Worm (Caenorhabditis elegans) whole organism, late embryonic: ENCODE measurements around the gene F59B10.3.

Experiments used
- C08G9.2 ChIP-seq: sonication (generic microtip); optimal IDR thresholded peaks from 2 replicates; lab custom pipeline; 2016; ENCODE audit warnings: mild to moderate bottlenecking, missing genetic modification characterization, moderate library complexity, missing compliant biosample characterization
- C38D4.7 ChIP-seq: fragments of 200-800 bp; sonication (Bioruptor generic); optimal IDR thresholded peaks from 2 replicates; lab custom pipeline; 2018; ENCODE audit warnings: mild to moderate bottlenecking, missing genetic modification characterization, moderate library complexity, missing compliant biosample characterization
- F13H6.1 ChIP-seq: sonication (generic microtip); optimal IDR thresholded peaks from 2 replicates; lab custom pipeline; 2016; ENCODE audit warnings: missing genetic modification characterization, missing compliant biosample characterization
- K02D7.2 ChIP-seq: sonication (generic microtip); optimal IDR thresholded peaks from 2 replicates; lab custom pipeline; 2017; ENCODE audit warnings: mild to moderate bottlenecking, missing genetic modification characterization, missing compliant biosample characterization
- ahr-1 ChIP-seq: sonication (generic microtip); optimal IDR thresholded peaks from 2 replicates; lab custom pipeline; 2016; ENCODE audit warnings: missing genetic modification characterization, missing compliant biosample characterization
- ama-1 ChIP-seq: fragments of 150-350 bp; optimal IDR thresholded peaks from 2 replicates; lab custom pipeline; 2014
- ceh-18 ChIP-seq: sonication (generic microtip); optimal IDR thresholded peaks from 2 replicates; lab custom pipeline; 2016; ENCODE audit warnings: missing genetic modification characterization, missing compliant biosample characterization
- ceh-19 ChIP-seq: fragments of 200-800 bp; sonication (Bioruptor generic); optimal IDR thresholded peaks from 2 replicates; lab custom pipeline; 2018; ENCODE audit warnings: mild to moderate bottlenecking, missing genetic modification characterization, missing compliant biosample characterization
- ceh-22 ChIP-seq: sonication (generic microtip); optimal IDR thresholded peaks from 2 replicates; lab custom pipeline; 2017; ENCODE audit warnings: missing biosample characterization, missing genetic modification characterization
- ceh-24 ChIP-seq: sonication (generic microtip); optimal IDR thresholded peaks from 2 replicates; lab custom pipeline; 2016; ENCODE audit warnings: mild to moderate bottlenecking, missing genetic modification characterization, missing compliant biosample characterization
- ceh-30 ChIP-seq: fragments of 150-350 bp; optimal IDR thresholded peaks from 2 replicates; lab custom pipeline; 2014; ENCODE audit warnings: missing biosample characterization, missing genetic modification characterization
- ceh-6 ChIP-seq: fragments of 200-800 bp; sonication (Bioruptor generic); optimal IDR thresholded peaks from 2 replicates; lab custom pipeline; 2018; ENCODE audit warnings: mild to moderate bottlenecking, missing genetic modification characterization, missing compliant biosample characterization
- ceh-9 ChIP-seq: sonication (generic microtip); optimal IDR thresholded peaks from 2 replicates; lab custom pipeline; 2016; ENCODE audit warnings: mild to moderate bottlenecking, missing genetic modification characterization, inconsistent platforms, missing compliant biosample characterization
- dve-1 ChIP-seq: sonication (generic microtip); optimal IDR thresholded peaks from 2 replicates; lab custom pipeline; 2017; ENCODE audit warnings: antibody characterized with exemption, mild to moderate bottlenecking, missing genetic modification characterization, missing compliant biosample characterization
- ets-4 ChIP-seq: sonication (generic microtip); optimal IDR thresholded peaks from 2 replicates; lab custom pipeline; 2016; ENCODE audit warnings: missing genetic modification characterization, missing compliant biosample characterization
- fax-1 ChIP-seq: sonication (generic microtip); optimal IDR thresholded peaks from 2 replicates; lab custom pipeline; 2016; ENCODE audit warnings: missing genotype, missing genetic modification characterization, missing compliant biosample characterization
- fkh-10 ChIP-seq: fragments of 150-350 bp; optimal IDR thresholded peaks from 2 replicates; lab custom pipeline; 2014; ENCODE audit warnings: missing biosample characterization, missing genetic modification reagents, missing genetic modification characterization
- fkh-6 ChIP-seq: sonication (generic microtip); optimal IDR thresholded peaks from 2 replicates; lab custom pipeline; 2016; ENCODE audit warnings: missing genetic modification characterization, missing compliant biosample characterization
- gmeb-2 ChIP-seq: sonication (generic microtip); optimal IDR thresholded peaks from 2 replicates; lab custom pipeline; 2016; ENCODE audit warnings: missing genetic modification characterization, inconsistent platforms, missing compliant biosample characterization
- hlh-13 ChIP-seq: fragments of 200-800 bp; sonication (Bioruptor generic); optimal IDR thresholded peaks from 2 replicates; lab custom pipeline; 2018; ENCODE audit warnings: mild to moderate bottlenecking, missing genetic modification characterization, missing compliant biosample characterization
- hlh-6 ChIP-seq: sonication (generic microtip); optimal IDR thresholded peaks from 2 replicates; lab custom pipeline; 2016; ENCODE audit warnings: missing genotype, missing genetic modification characterization, missing compliant biosample characterization
- lim-6 ChIP-seq: sonication (generic microtip); optimal IDR thresholded peaks from 2 replicates; lab custom pipeline; 2016; ENCODE audit warnings: missing genetic modification characterization, missing compliant biosample characterization
- nfya-1 ChIP-seq: sonication (generic microtip); optimal IDR thresholded peaks from 2 replicates; lab custom pipeline; 2017; ENCODE audit warnings: missing genetic modification characterization, mild to moderate bottlenecking, missing compliant biosample characterization, antibody characterized with exemption, moderate library complexity
- nhr-11 ChIP-seq: fragments of 150-350 bp; optimal IDR thresholded peaks from 2 replicates; lab custom pipeline; 2014; ENCODE audit warnings: missing biosample characterization, missing genetic modification characterization
- nhr-232 ChIP-seq: sonication (generic microtip); optimal IDR thresholded peaks from 2 replicates; lab custom pipeline; 2016; ENCODE audit warnings: missing genetic modification characterization, missing compliant biosample characterization
- odd-2 ChIP-seq: sonication (generic microtip); optimal IDR thresholded peaks from 2 replicates; lab custom pipeline; 2017; ENCODE audit warnings: antibody characterized with exemption, mild to moderate bottlenecking, missing genetic modification characterization, missing compliant biosample characterization
- pag-3 ChIP-seq: sonication (generic microtip); optimal IDR thresholded peaks from 2 replicates; lab custom pipeline; 2016; ENCODE audit warnings: missing compliant biosample characterization, missing genetic modification characterization, borderline replicate concordance
- pax-1 ChIP-seq: fragments of 150-350 bp; optimal IDR thresholded peaks from 2 replicates; lab custom pipeline; 2014; ENCODE audit warnings: missing biosample characterization, missing genetic modification characterization
- pha-4 ChIP-seq: fragments of 150-350 bp; optimal IDR thresholded peaks from 2 replicates; lab custom pipeline; 2018; ENCODE audit warnings: missing biosample characterization, missing genetic modification reagents, missing genetic modification characterization
- pqm-1 ChIP-seq: sonication (generic microtip); optimal IDR thresholded peaks from 2 replicates; lab custom pipeline; 2016; ENCODE audit warnings: missing genetic modification characterization, missing compliant biosample characterization
- pros-1 ChIP-seq: fragments of 150-350 bp; optimal IDR thresholded peaks from 2 replicates; lab custom pipeline; 2014; ENCODE audit warnings: missing biosample characterization, missing genetic modification reagents, missing genetic modification characterization
- rnt-1 ChIP-seq: sonication (generic microtip); optimal IDR thresholded peaks from 2 replicates; lab custom pipeline; 2016; ENCODE audit warnings: missing genetic modification characterization, missing compliant biosample characterization
- sdc-2 ChIP-seq: sonication (generic microtip); optimal IDR thresholded peaks from 2 replicates; lab custom pipeline; 2016; ENCODE audit warnings: missing genotype, missing genetic modification characterization, missing compliant biosample characterization
- sox-2 ChIP-seq: fragments of 200-800 bp; sonication (Bioruptor generic); IDR thresholded peaks from 2 replicates; pipeline ENCODE4 v1.3.6; 2022; ENCODE audit warnings: missing genetic modification reagents, missing genetic modification characterization, missing compliant biosample characterization
- sox-4 ChIP-seq: sonication (generic microtip); optimal IDR thresholded peaks from 2 replicates; lab custom pipeline; 2017; ENCODE audit warnings: mild to moderate bottlenecking, missing genetic modification characterization, inconsistent platforms, missing compliant biosample characterization
- syd-9 ChIP-seq: sonication (generic microtip); optimal IDR thresholded peaks from 2 replicates; lab custom pipeline; 2016; ENCODE audit warnings: mild to moderate bottlenecking, missing genetic modification characterization, moderate library complexity, missing compliant biosample characterization
- tbx-2 ChIP-seq: sonication (generic microtip); optimal IDR thresholded peaks from 2 replicates; lab custom pipeline; 2016; ENCODE audit warnings: missing genetic modification characterization, missing compliant biosample characterization
- ttx-3 ChIP-seq: sonication (generic microtip); optimal IDR thresholded peaks from 2 replicates; lab custom pipeline; 2016; ENCODE audit warnings: missing genetic modification reagents, missing genetic modification characterization, missing compliant biosample characterization
- unc-3 ChIP-seq, 2 experiments: fragments of 200-800 bp in 1 of 2; sonication (Bioruptor generic) in 1 of 2; sonication (generic microtip) in 1 of 2; conservative IDR thresholded peaks in 1 of 2; optimal IDR thresholded peaks in 1 of 2; 2 replicates each; pipeline versions ENCODE4 v1.3.6 to Lab custom; 2016 to 2022; ENCODE audit warnings: missing compliant biosample characterization in 2 of 2, missing genetic modification characterization in 2 of 2, missing genetic modification reagents in 1 of 2
- unc-42 ChIP-seq: sonication (generic microtip); optimal IDR thresholded peaks from 2 replicates; lab custom pipeline; 2016; ENCODE audit warnings: missing genotype, missing genetic modification characterization, missing compliant biosample characterization
- unc-55 ChIP-seq: sonication (generic microtip); optimal IDR thresholded peaks from 2 replicates; lab custom pipeline; 2017; ENCODE audit warnings: missing biosample characterization, missing genetic modification reagents, missing genetic modification characterization
- unc-86 ChIP-seq: sonication (generic microtip); optimal IDR thresholded peaks from 2 replicates; lab custom pipeline; 2016; ENCODE audit warnings: missing genetic modification characterization, missing compliant biosample characterization
- zip-5 ChIP-seq: sonication (generic microtip); optimal IDR thresholded peaks from 2 replicates; lab custom pipeline; 2016; ENCODE audit warnings: missing genetic modification characterization, missing compliant biosample characterization
- ztf-16 ChIP-seq: sonication (generic microtip); optimal IDR thresholded peaks from 2 replicates; lab custom pipeline; 2017; ENCODE audit warnings: missing genetic modification characterization, missing compliant biosample characterization

F59B10.3 gene

DNA sequence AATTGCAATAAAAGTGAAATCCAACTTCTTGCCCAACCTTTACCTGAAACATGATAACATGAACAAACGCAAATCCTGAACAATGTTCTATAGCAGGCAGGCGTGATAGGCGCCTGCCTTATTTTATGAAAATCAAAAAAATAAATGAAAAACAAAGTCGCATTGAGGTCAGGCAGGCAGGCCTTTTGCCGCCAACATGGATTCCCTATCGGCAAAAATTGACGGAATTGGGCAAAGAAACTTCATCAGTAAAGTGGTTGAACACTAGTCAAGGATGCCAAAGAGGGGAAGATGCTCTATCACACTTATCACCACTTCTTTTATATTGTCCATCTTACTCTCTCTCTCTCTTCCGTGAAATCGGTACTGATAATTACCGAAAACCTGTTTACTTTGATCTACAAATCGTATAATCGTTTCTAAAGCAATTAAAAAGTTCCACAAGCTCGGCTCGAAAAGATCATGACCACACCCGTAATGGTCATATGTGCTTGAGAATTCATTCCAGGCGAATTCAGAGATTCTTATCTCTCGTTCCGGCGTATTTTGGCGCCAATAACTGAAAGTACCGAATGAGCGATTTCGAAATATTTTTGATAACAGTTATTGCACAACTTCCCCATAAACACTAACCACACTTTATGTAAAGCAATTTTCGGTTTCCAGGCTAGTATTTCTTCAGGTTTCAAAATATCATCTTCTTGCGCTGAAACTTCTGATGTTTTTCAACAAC lies 28.4 kb upstream of the F59B10.3 start, which contains the start of the genes clec-60 and ZK666.11:
TSS of gene clec-60 (minus strand) at position 51 of the 733 bp plus-strand sequence.
TSS of gene ZK666.11 (plus strand) at position 699 of the 733 bp plus-strand sequence.
- no peak for TF ChIP-seq sdc-2
- no peak for TF ChIP-seq syd-9 (tag; lab: Kevin White, UChicago)
- TF ChIP-seq ttx-3 (tag; lab: Kevin White, UChicago) = no peak
- no peak for TF ChIP-seq pag-3 (tag; lab: Kevin White, UChicago)
- TF ChIP-seq ceh-9 (tag; lab: Kevin White, UChicago) = no peak
- no peak for TF ChIP-seq unc-55 (GFP tag; lab: Kevin White, UChicago)
- TF ChIP-seq ceh-18 (tag; lab: Kevin White, UChicago) = no peak
- no peak for TF ChIP-seq zip-5 (tag; lab: Kevin White, UChicago)
- no peak for TF ChIP-seq C08G9.2 (tag; lab: Kevin White, UChicago)
- no peak for TF ChIP-seq unc-86
- TF ChIP-seq pha-4 (tag; lab: Kevin White, UChicago) = no peak
- TF ChIP-seq ama-1 (lab: Kevin White, UChicago) = no peak
- TF ChIP-seq hlh-13 (GFP tag; lab: Kevin White, UChicago) = no peak

DNA sequence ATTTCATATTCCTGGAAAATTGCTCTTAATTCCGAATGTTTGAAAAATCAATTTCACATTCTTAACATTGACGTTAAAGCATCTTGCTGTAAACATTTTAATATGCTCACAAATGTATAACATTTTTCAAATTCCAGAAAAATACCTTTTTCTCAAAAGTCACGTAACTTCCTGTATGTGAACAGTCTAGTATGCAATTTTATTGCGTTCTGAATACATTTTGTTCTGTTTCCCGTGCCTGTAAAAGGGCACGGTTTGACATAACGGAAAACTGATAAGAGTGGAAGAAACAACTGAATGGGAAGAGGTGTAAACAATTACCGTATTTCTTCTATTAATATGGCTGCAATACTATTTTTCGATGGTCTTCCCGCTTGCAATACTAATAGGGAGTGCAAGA lies 27.4 kb upstream of the F59B10.3 start:
- no peak for TF ChIP-seq tbx-2 (tag; lab: Kevin White, UChicago)
- no peak for TF ChIP-seq ets-4
- TF ChIP-seq nfya-1 (tag; lab: Kevin White, UChicago) = no peak
- TF ChIP-seq ztf-16 (tag; lab: Kevin White, UChicago) = no peak
- no peak for TF ChIP-seq fkh-6
- no peak for TF ChIP-seq unc-55 (GFP tag; lab: Kevin White, UChicago)
- no peak for TF ChIP-seq ceh-18 (tag; lab: Kevin White, UChicago)
- TF ChIP-seq hlh-13 (GFP tag; lab: Kevin White, UChicago) = no peak
- TF ChIP-seq unc-86 = no peak
- no peak for TF ChIP-seq odd-2 (tag; lab: Kevin White, UChicago)
- TF ChIP-seq ceh-9 (tag; lab: Kevin White, UChicago) = no peak
- no peak for TF ChIP-seq gmeb-2 (tag; lab: Kevin White, UChicago)
- no peak for TF ChIP-seq nhr-11 (tag; lab: Kevin White, UChicago)
- TF ChIP-seq lim-6 (tag; lab: Kevin White, UChicago) = no peak
- no peak for TF ChIP-seq C38D4.7
- no peak for TF ChIP-seq fkh-10
- no peak for TF ChIP-seq syd-9 (tag; lab: Kevin White, UChicago)
- no peak for TF ChIP-seq ceh-24
- no peak for TF ChIP-seq rnt-1 (tag; lab: Kevin White, UChicago)

DNA sequence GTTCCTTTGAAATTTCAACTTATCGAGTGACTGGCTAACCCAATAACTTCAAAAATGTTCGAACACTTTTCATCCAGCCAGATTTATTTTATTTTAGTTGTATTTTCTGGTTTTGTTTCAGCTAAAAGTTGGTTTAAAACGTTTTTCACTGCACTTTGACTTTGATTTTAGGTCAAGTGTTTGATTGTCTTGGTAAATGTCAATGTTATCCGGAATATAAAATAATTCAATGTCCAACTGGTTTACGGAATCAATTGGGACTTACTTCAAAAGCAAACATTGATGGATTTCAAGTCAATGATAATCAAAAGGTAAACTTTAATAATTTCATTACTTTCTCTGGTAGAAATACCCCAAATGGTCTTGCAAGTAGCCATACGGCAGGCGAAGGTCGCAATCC lies 26.5 kb upstream of the F59B10.3 start:
- TF ChIP-seq pqm-1 (tag; lab: Kevin White, UChicago) = no peak
- no peak for TF ChIP-seq unc-3 (GFP tag; conservative IDR thresholded peaks at IDR 0.05; lab: Robert Waterston, UW)
- TF ChIP-seq unc-3 (tag; optimal IDR thresholded peaks at IDR 0.05; lab: Kevin White, UChicago) = no peak
- no peak for TF ChIP-seq pax-1 (tag; lab: Kevin White, UChicago)
- TF ChIP-seq C38D4.7 = no peak
- TF ChIP-seq ahr-1 (tag; lab: Kevin White, UChicago) = no peak
- TF ChIP-seq F13H6.1 (tag; lab: Kevin White, UChicago) = no peak
- no peak for TF ChIP-seq K02D7.2 (tag; lab: Kevin White, UChicago)
- no peak for TF ChIP-seq dve-1 (tag; lab: Kevin White, UChicago)
- TF ChIP-seq gmeb-2 (tag; lab: Kevin White, UChicago) = no peak
- TF ChIP-seq hlh-6 (tag; lab: Kevin White, UChicago) = no peak
- TF ChIP-seq ceh-24 = no peak
- no peak for TF ChIP-seq ceh-19

DNA sequence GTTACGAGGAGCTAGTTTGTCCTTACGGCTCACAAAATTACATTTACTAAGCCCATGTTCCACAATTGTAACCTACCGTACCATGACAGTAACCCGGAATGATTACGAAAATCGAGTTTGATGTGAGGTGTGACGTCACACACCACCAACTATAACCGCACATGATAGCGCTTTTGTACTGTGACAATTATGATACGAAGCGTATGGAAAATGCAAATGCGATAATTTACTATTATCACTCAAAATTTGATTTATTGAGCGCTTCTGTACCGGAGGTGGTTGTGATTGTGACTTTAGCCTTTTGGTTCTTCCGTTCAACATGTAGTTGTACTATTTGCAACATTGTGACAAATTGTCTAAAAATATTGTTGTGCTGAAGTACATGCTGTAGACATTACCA lies 24.7 kb upstream of the F59B10.3 start:
- no peak for TF ChIP-seq sox-4
- no peak for TF ChIP-seq pros-1 (tag; lab: Kevin White, UChicago)
- TF ChIP-seq sox-2 (GFP tag; lab: Robert Waterston, UW) = no peak
- TF ChIP-seq ceh-6 = no peak
- no peak for TF ChIP-seq ceh-30
- no peak for TF ChIP-seq fax-1 (tag; lab: Kevin White, UChicago)
- TF ChIP-seq nhr-232 (tag; lab: Kevin White, UChicago) = no peak
- TF ChIP-seq hlh-6 (tag; lab: Kevin White, UChicago) = no peak
- no peak for TF ChIP-seq fkh-10
- TF ChIP-seq tbx-2 (tag; lab: Kevin White, UChicago) = no peak
- no peak for TF ChIP-seq unc-42 (tag; lab: Kevin White, UChicago)
- TF ChIP-seq ceh-22 (tag; lab: Kevin White, UChicago) = no peak
